Worm (Caenorhabditis elegans): ENCODE results near the gene F39D8.3.

- no peak for TF ChIP-seq ama-1 (optimal IDR thresholded peaks at IDR 0.05)
- no peak for TF ChIP-seq elt-2 (tag; optimal IDR thresholded peaks at IDR 0.05)
- no peak for TF ChIP-seq mab-9 (GFP tag; IDR thresholded peaks at IDR 0.05)
- no peak for TF ChIP-seq lsy-2 (tag; optimal IDR thresholded peaks at IDR 0.05)
- TF ChIP-seq ztf-11 (tag; optimal IDR thresholded peaks at IDR 0.05) = no peak
- no peak for TF ChIP-seq pag-3 (tag; optimal IDR thresholded peaks at IDR 0.05; ENCODE audit: borderline replicate concordance, insufficient read depth)
- no peak for TF ChIP-seq rnt-1 (tag; optimal IDR thresholded peaks at IDR 0.05)
- TF ChIP-seq nhr-76 (tag; optimal IDR thresholded peaks at IDR 0.05) = no peak
- TF ChIP-seq ceh-82 (tag; optimal IDR thresholded peaks at IDR 0.05) = no peak
- TF ChIP-seq lin-15B (tag; optimal IDR thresholded peaks at IDR 0.05) = no peak
- TF ChIP-seq egl-27 (tag; optimal IDR thresholded peaks at IDR 0.05) = no peak
- TF ChIP-seq unc-62 (GFP tag; optimal IDR thresholded peaks at IDR 0.05) = no peak
- no peak for TF ChIP-seq hpl-2 (GFP tag; optimal IDR thresholded peaks at IDR 0.05)
- no peak for TF ChIP-seq nhr-11 (tag; optimal IDR thresholded peaks at IDR 0.05)
These were observed 20.9 kb downstream of the F39D8.3 start, which contains the start of gene nkat-3 for ce11 chrX:15441686-15442067.
